Fruit fly (Drosophila melanogaster) Kc167 (cell line): ENCODE measurements around the gene CG15403.

ENCODE experiments used
- Myc ChIP-seq: fragments of >200 bp; optimal IDR thresholded peaks from 2 replicates; lab custom pipeline; 2017; ENCODE audit warnings: missing external identifiers
- Sin3A ChIP-seq: fragments of >200 bp; optimal IDR thresholded peaks from 2 replicates; lab custom pipeline; 2018; ENCODE audit warnings: missing external identifiers
- h ChIP-seq: fragments of >200 bp; optimal IDR thresholded peaks from 3 replicates; lab custom pipeline; 2018; ENCODE audit warnings: missing external identifiers
- insv ChIP-seq: fragments of >200 bp; optimal IDR thresholded peaks from 3 replicates; lab custom pipeline; 2018; ENCODE audit warnings: missing external identifiers
- psq ChIP-seq: fragments of >200 bp; optimal IDR thresholded peaks from 2 replicates; lab custom pipeline; 2017; ENCODE audit warnings: missing external identifiers
- ttk ChIP-seq: sonication (Bioruptor generic); optimal IDR thresholded peaks from 2 replicates; lab custom pipeline; 2017; ENCODE audit warnings: missing external identifiers

CG15403 gene

dm6 chr2L:3107988-3108678 is 20.3 kb upstream of the CG15403 start:
- TF ChIP-seq ttk (lab: Kevin White, UChicago) = no peak
- no peak for TF ChIP-seq h (lab: Kevin White, UChicago)
- no peak for TF ChIP-seq Myc
- TF ChIP-seq psq (lab: Kevin White, UChicago) = no peak

dm6 chr2L:3109372-3109771 is 19.1 kb upstream of the CG15403 start, which contains the start of gene PpD6:
Gene PpD6 (plus strand): TSS chr2L:3109672.
- TF ChIP-seq Myc (no peak), Sin3A (lab: Kevin White, UChicago) (no peak), h (lab: Kevin White, UChicago) (no peak), ttk (lab: Kevin White, UChicago) (no peak)

dm6 chr2L:3114132-3114531 is 14.3 kb upstream of the CG15403 start:
- TF ChIP-seq Sin3A (lab: Kevin White, UChicago) (no peak), psq (lab: Kevin White, UChicago) (no peak), Myc (no peak), insv (lab: Kevin White, UChicago) (no peak), ttk (lab: Kevin White, UChicago) (no peak), h (lab: Kevin White, UChicago) (no peak)

- TF ChIP-seq Myc = no peak
- TF ChIP-seq ttk (lab: Kevin White, UChicago) = no peak
- TF ChIP-seq insv (lab: Kevin White, UChicago) = no peak
- TF ChIP-seq Sin3A (lab: Kevin White, UChicago) = no peak
- no peak for TF ChIP-seq psq (lab: Kevin White, UChicago)
- TF ChIP-seq h (lab: Kevin White, UChicago) = no peak
These were observed 13.5 kb upstream of the CG15403 start for dm6 chr2L:3114887-3115286.

- TF ChIP-seq Sin3A (lab: Kevin White, UChicago) (no peak), insv (lab: Kevin White, UChicago) (no peak), h (lab: Kevin White, UChicago) (no peak), ttk (lab: Kevin White, UChicago) (no peak), psq (lab: Kevin White, UChicago) (no peak), Myc (no peak)
These were observed 8.8 kb upstream of the CG15403 start for dm6 chr2L:3119613-3120012.

dm6 chr2L:3120820-3121219 is 7.6 kb upstream of the CG15403 start:
- no peak for TF ChIP-seq h (lab: Kevin White, UChicago)
- TF ChIP-seq Sin3A (lab: Kevin White, UChicago) = no peak
- TF ChIP-seq psq (lab: Kevin White, UChicago) = no peak

- TF ChIP-seq psq (lab: Kevin White, UChicago) = no peak
- no peak for TF ChIP-seq ttk (lab: Kevin White, UChicago)
- no peak for TF ChIP-seq Myc
- no peak for TF ChIP-seq h (lab: Kevin White, UChicago)
- TF ChIP-seq Sin3A (lab: Kevin White, UChicago) = no peak
These were observed 7.1 kb upstream of the CG15403 start for dm6 chr2L:3121325-3121724.

- TF ChIP-seq insv (lab: Kevin White, UChicago) (no peak), psq (lab: Kevin White, UChicago) (no peak), Sin3A (lab: Kevin White, UChicago) (no peak), h (lab: Kevin White, UChicago) (no peak), ttk (lab: Kevin White, UChicago) (no peak)
These were observed 6.7 kb upstream of the CG15403 start for dm6 chr2L:3121745-3122144.

dm6 chr2L:3122216-3122615 is 6.2 kb upstream of the CG15403 start:
- TF ChIP-seq insv (lab: Kevin White, UChicago) = no peak
- no peak for TF ChIP-seq Myc
- TF ChIP-seq ttk (lab: Kevin White, UChicago) = no peak
- TF ChIP-seq psq (lab: Kevin White, UChicago) = no peak
- TF ChIP-seq h (lab: Kevin White, UChicago) = no peak
- no peak for TF ChIP-seq Sin3A (lab: Kevin White, UChicago)

- TF ChIP-seq Myc (no peak), insv (lab: Kevin White, UChicago) (no peak), Sin3A (lab: Kevin White, UChicago) (no peak), h (lab: Kevin White, UChicago) (no peak), ttk (lab: Kevin White, UChicago) (no peak), psq (lab: Kevin White, UChicago) (no peak)
These were observed 4.7 kb upstream of the CG15403 start for dm6 chr2L:3123562-3124345.

- no peak for TF ChIP-seq h (lab: Kevin White, UChicago)
- no peak for TF ChIP-seq insv (lab: Kevin White, UChicago)
- TF ChIP-seq ttk (lab: Kevin White, UChicago) = no peak
- TF ChIP-seq Myc = no peak
- no peak for TF ChIP-seq Sin3A (lab: Kevin White, UChicago)
- no peak for TF ChIP-seq psq (lab: Kevin White, UChicago)
These were observed 3.9 kb upstream of the CG15403 start for dm6 chr2L:3124500-3124977.

dm6 chr2L:3127813-3128212 is 622 bp upstream of the CG15403 start:
- no peak for TF ChIP-seq insv (lab: Kevin White, UChicago)
